ENCODE assay signal across 4 worm cellular contexts in genomic region chrV:11889115-11889935, ce11.
TF ChIP-seq lines count a peak whose summit lies in the region.

No protein-coding gene starts in this region.

TF ChIP-seq in whole organism, L1 larva, 84 proteins besides CTCF, POLR2A, EP300 and RAD21 (continued from another document and continues in another):
- no peak for TF ChIP-seq Y116A8C.19 (tag; optimal IDR thresholded peaks at IDR 0.05; lab: Kevin White, UChicago; ENCODE audit: borderline replicate concordance)
- TF ChIP-seq ceh-82 (tag; optimal IDR thresholded peaks at IDR 0.05; lab: Kevin White, UChicago): no peak
- TF ChIP-seq sox-4 (tag; optimal IDR thresholded peaks at IDR 0.05; lab: Kevin White, UChicago): no peak
- TF ChIP-seq vab-15 (tag; optimal IDR thresholded peaks at IDR 0.05; lab: Kevin White, UChicago): no peak
- TF ChIP-seq elt-3 (tag; optimal IDR thresholded peaks at IDR 0.05; lab: Kevin White, UChicago): peak in 1 of 6 experiments; percentile 3
- peak; percentile 83 for TF ChIP-seq rnt-1 (tag; optimal IDR thresholded peaks at IDR 0.05; lab: Kevin White, UChicago)
- no peak for TF ChIP-seq unc-98 (GFP tag; IDR thresholded peaks at IDR 0.05; lab: Robert Waterston, UW)
- TF ChIP-seq C16A3.4 (tag; optimal IDR thresholded peaks at IDR 0.05; lab: Kevin White, UChicago): peak; percentile 61
- no peak for TF ChIP-seq mdl-1 (tag; optimal IDR thresholded peaks at IDR 0.05; lab: Kevin White, UChicago)
- TF ChIP-seq ama-1 (optimal IDR thresholded peaks at IDR 0.05; lab: Kevin White, UChicago): peak; percentile 94
- no peak for TF ChIP-seq fkh-10 (GFP tag; optimal IDR thresholded peaks at IDR 0.05; lab: Kevin White, UChicago)
- no peak for TF ChIP-seq snpc-4 (tag; optimal IDR thresholded peaks at IDR 0.05; lab: Kevin White, UChicago)
- TF ChIP-seq pqm-1 (tag; optimal IDR thresholded peaks at IDR 0.05; lab: Kevin White, UChicago): no peak
- no peak for TF ChIP-seq nhr-28 (tag; optimal IDR thresholded peaks at IDR 0.05; lab: Kevin White, UChicago)
- TF ChIP-seq ztf-11 (tag; optimal IDR thresholded peaks at IDR 0.05; lab: Kevin White, UChicago): no peak
- TF ChIP-seq nhr-84 (tag; optimal IDR thresholded peaks at IDR 0.05; lab: Kevin White, UChicago): no peak
- peak; percentile 74 for TF ChIP-seq nhr-85 (tag; lab: Kevin White, UChicago)
- no peak for TF ChIP-seq hlh-4 (tag; optimal IDR thresholded peaks at IDR 0.05; lab: Kevin White, UChicago)
- TF ChIP-seq irx-1 (tag; optimal IDR thresholded peaks at IDR 0.05; lab: Kevin White, UChicago): peak; percentile 51
- TF ChIP-seq pax-3 (tag; optimal IDR thresholded peaks at IDR 0.05; lab: Kevin White, UChicago): peak; percentile 50
- peak in 1 of 2 experiments; percentile 50 for TF ChIP-seq lin-35 (GFP tag; optimal IDR thresholded peaks at IDR 0.05; lab: Kevin White, UChicago)
- TF ChIP-seq lin-14 (GFP tag; optimal IDR thresholded peaks at IDR 0.05; lab: Kevin White, UChicago): peak; percentile 62
- TF ChIP-seq lin-39 (tag; optimal IDR thresholded peaks at IDR 0.05; lab: Kevin White, UChicago): peak; percentile 40
- peak; percentile 40 for TF ChIP-seq nhr-20 (tag; optimal IDR thresholded peaks at IDR 0.05; lab: Kevin White, UChicago)
- TF ChIP-seq nhr-11 (tag; optimal IDR thresholded peaks at IDR 0.05; lab: Kevin White, UChicago): no peak
- TF ChIP-seq ces-1 (GFP tag; optimal IDR thresholded peaks at IDR 0.05; lab: Kevin White, UChicago): no peak
- no peak for TF ChIP-seq jun-1 (tag; optimal IDR thresholded peaks at IDR 0.05; lab: Kevin White, UChicago)
- peak; percentile 13 for TF ChIP-seq lir-3 (tag; optimal IDR thresholded peaks at IDR 0.05; lab: Kevin White, UChicago; ENCODE audit: poor library complexity)
- no peak for TF ChIP-seq nhr-237 (tag; optimal IDR thresholded peaks at IDR 0.05; lab: Kevin White, UChicago)
- TF ChIP-seq nhr-90 (tag; optimal IDR thresholded peaks at IDR 0.05; lab: Kevin White, UChicago; ENCODE audit: poor library complexity): peak; percentile 60
- TF ChIP-seq ceh-88 (GFP tag; IDR thresholded peaks at IDR 0.05; lab: Robert Waterston, UW): peak; percentile 65
- no peak for TF ChIP-seq dsc-1 (tag; optimal IDR thresholded peaks at IDR 0.05; lab: Kevin White, UChicago)

TF ChIP-seq in whole organism, L2 larva, 48 proteins besides CTCF, POLR2A, EP300 and RAD21 (continued from another document):
- TF ChIP-seq elt-1 (tag; optimal IDR thresholded peaks at IDR 0.05; lab: Kevin White, UChicago) (no peak), gmeb-1 (tag; optimal IDR thresholded peaks at IDR 0.05; lab: Kevin White, UChicago) (peak; percentile 52), R02D3.7 (tag; optimal IDR thresholded peaks at IDR 0.05; lab: Kevin White, UChicago) (no peak), egl-27 (tag; optimal IDR thresholded peaks at IDR 0.05; lab: Kevin White, UChicago) (no peak), fos-1 (tag; optimal IDR thresholded peaks at IDR 0.05; lab: Kevin White, UChicago) (peak; percentile 33), sem-4 (tag; optimal IDR thresholded peaks at IDR 0.05; lab: Kevin White, UChicago) (no peak), nhr-25 (tag; optimal IDR thresholded peaks at IDR 0.05; lab: Kevin White, UChicago) (no peak), mab-5 (tag; optimal IDR thresholded peaks at IDR 0.05; lab: Kevin White, UChicago) (peak; percentile 21), elt-3 (tag; optimal IDR thresholded peaks at IDR 0.05; lab: Kevin White, UChicago) (no peak), unc-62 (GFP tag; optimal IDR thresholded peaks at IDR 0.05; lab: Kevin White, UChicago) (no peak), ceh-16 (tag; optimal IDR thresholded peaks at IDR 0.05; lab: Kevin White, UChicago) (no peak), C34F6.9 (tag; optimal IDR thresholded peaks at IDR 0.05; lab: Kevin White, UChicago) (no peak), ceh-82 (tag; optimal IDR thresholded peaks at IDR 0.05; lab: Kevin White, UChicago) (no peak), alr-1 (tag; optimal IDR thresholded peaks at IDR 0.05; lab: Kevin White, UChicago) (no peak), nhr-21 (tag; optimal IDR thresholded peaks at IDR 0.05; lab: Kevin White, UChicago) (peak; percentile 7), mbf-1 (tag; optimal IDR thresholded peaks at IDR 0.05; lab: Kevin White, UChicago) (no peak), crh-2 (tag; optimal IDR thresholded peaks at IDR 0.05; lab: Kevin White, UChicago) (peak; percentile 9), unc-39 (tag; optimal IDR thresholded peaks at IDR 0.05; lab: Kevin White, UChicago) (no peak), ztf-1 (GFP tag; conservative IDR thresholded peaks at IDR 0.05; lab: Robert Waterston, UW) (no peak), nhr-129 (tag; optimal IDR thresholded peaks at IDR 0.05; lab: Kevin White, UChicago) (peak; percentile 53), nhr-12 (tag; optimal IDR thresholded peaks at IDR 0.05; lab: Kevin White, UChicago) (no peak), mdl-1 (tag; optimal IDR thresholded peaks at IDR 0.05; lab: Kevin White, UChicago) (no peak), F13H6.1 (tag; optimal IDR thresholded peaks at IDR 0.05; lab: Kevin White, UChicago) (no peak), nhr-10 (tag; optimal IDR thresholded peaks at IDR 0.05; lab: Kevin White, UChicago) (no peak), lin-11 (tag; optimal IDR thresholded peaks at IDR 0.05; lab: Kevin White, UChicago) (no peak), nhr-237 (tag; optimal IDR thresholded peaks at IDR 0.05; lab: Kevin White, UChicago) (no peak), skn-1 (tag; optimal IDR thresholded peaks at IDR 0.05; lab: Kevin White, UChicago) (no peak), peb-1 (tag; optimal IDR thresholded peaks at IDR 0.05; lab: Kevin White, UChicago) (no peak), ZK546.5 (tag; optimal IDR thresholded peaks at IDR 0.05; lab: Kevin White, UChicago) (no peak)

TF ChIP-seq in whole organism, L4 larva, 104 proteins besides CTCF, POLR2A, EP300 and RAD21 (continued from another document):
- no peak for TF ChIP-seq ztf-7 (tag; optimal IDR thresholded peaks at IDR 0.05; lab: Kevin White, UChicago)
- no peak for TF ChIP-seq zip-2 (tag; optimal IDR thresholded peaks at IDR 0.05; lab: Kevin White, UChicago)
- peak; percentile 38 for TF ChIP-seq nhr-28 (tag; optimal IDR thresholded peaks at IDR 0.05; lab: Kevin White, UChicago)
- TF ChIP-seq mdt-29 (GFP tag; IDR thresholded peaks at IDR 0.05; lab: Robert Waterston, UW): no peak
- TF ChIP-seq ctbp-1 (GFP tag; IDR thresholded peaks at IDR 0.05; lab: Robert Waterston, UW): no peak
- no peak for TF ChIP-seq lin-29 (GFP tag; IDR thresholded peaks at IDR 0.05; lab: Robert Waterston, UW)
- TF ChIP-seq ceh-32 (tag; optimal IDR thresholded peaks at IDR 0.05; lab: Kevin White, UChicago; ENCODE audit: poor library complexity): no peak
- TF ChIP-seq mdl-1 (tag; optimal IDR thresholded peaks at IDR 0.05; lab: Kevin White, UChicago): peak in 1 of 2 experiments; percentile 8
- no peak for TF ChIP-seq skn-1 (tag; optimal IDR thresholded peaks at IDR 0.05; lab: Kevin White, UChicago)
- TF ChIP-seq nhr-237 (tag; optimal IDR thresholded peaks at IDR 0.05; lab: Kevin White, UChicago): no peak
- no peak for TF ChIP-seq Y75B8A.6 (GFP tag; IDR thresholded peaks at IDR 0.05; lab: Robert Waterston, UW)
- TF ChIP-seq hlh-11 (tag; optimal IDR thresholded peaks at IDR 0.05; lab: Kevin White, UChicago): no peak
- TF ChIP-seq ZK546.5 (tag; optimal IDR thresholded peaks at IDR 0.05; lab: Kevin White, UChicago): no peak
- peak; percentile 10 to 33 for TF ChIP-seq lsy-2 (tag; optimal IDR thresholded peaks at IDR 0.05; lab: Kevin White, UChicago)
- TF ChIP-seq snpc-1.2 (GFP tag; IDR thresholded peaks at IDR 0.05; lab: Robert Waterston, UW): no peak
- TF ChIP-seq rbr-2 (tag; optimal IDR thresholded peaks at IDR 0.05; lab: Kevin White, UChicago): no peak
- TF ChIP-seq fkh-10 (GFP tag; optimal IDR thresholded peaks at IDR 0.05; lab: Kevin White, UChicago): no peak
- no peak for TF ChIP-seq nhr-41 (GFP tag; IDR thresholded peaks at IDR 0.05; lab: Robert Waterston, UW)
- TF ChIP-seq nhr-48 (tag; optimal IDR thresholded peaks at IDR 0.05; lab: Kevin White, UChicago): no peak
- TF ChIP-seq ama-1 (optimal IDR thresholded peaks at IDR 0.05; lab: Kevin White, UChicago): peak; percentile 72
- no peak for TF ChIP-seq hif-1 (tag; optimal IDR thresholded peaks at IDR 0.05; lab: Kevin White, UChicago)
- TF ChIP-seq mep-1 (tag; optimal IDR thresholded peaks at IDR 0.05; lab: Kevin White, UChicago): peak; percentile 75
- TF ChIP-seq lin-15B (tag; optimal IDR thresholded peaks at IDR 0.05; lab: Kevin White, UChicago): no peak
- no peak for TF ChIP-seq nhr-25 (tag; optimal IDR thresholded peaks at IDR 0.05; lab: Kevin White, UChicago; ENCODE audit: borderline replicate concordance, insufficient read depth)
- 0 out of 2 replicates have a peak, but pooled peaks have one; percentile 16 for TF ChIP-seq T26A8.4 (GFP tag; IDR thresholded peaks at IDR 0.05; lab: Robert Waterston, UW)
- no peak for TF ChIP-seq lin-39 (tag; optimal IDR thresholded peaks at IDR 0.05; lab: Kevin White, UChicago)
- TF ChIP-seq nhr-6 (tag; optimal IDR thresholded peaks at IDR 0.05; lab: Kevin White, UChicago): no peak
- peak; percentile 46 for TF ChIP-seq mes-2 (tag; optimal IDR thresholded peaks at IDR 0.05; lab: Kevin White, UChicago; ENCODE audit: poor library complexity, severe bottlenecking)
TF ChIP-seq in whole organism, L4 larva: peak in this region for 12.

TF ChIP-seq in whole organism, young adult, 124 proteins besides CTCF, POLR2A, EP300 and RAD21 (continued from another document):
- TF ChIP-seq ZK185.1 (tag; optimal IDR thresholded peaks at IDR 0.05; lab: Kevin White, UChicago; ENCODE audit: poor library complexity, severe bottlenecking) (no peak), ztf-25 (GFP tag; IDR thresholded peaks at IDR 0.05; lab: Robert Waterston, UW) (no peak), atf-7 (tag; optimal IDR thresholded peaks at IDR 0.05; lab: Kevin White, UChicago) (no peak), D2030.7 (GFP tag; IDR thresholded peaks at IDR 0.05; lab: Robert Waterston, UW) (no peak), somi-1 (GFP tag; optimal IDR thresholded peaks at IDR 0.05; lab: Kevin White, UChicago) (peak; percentile 6), mxl-1 (tag; optimal IDR thresholded peaks at IDR 0.05; lab: Kevin White, UChicago) (no peak), hmg-20 (GFP tag; IDR thresholded peaks at IDR 0.05; lab: Robert Waterston, UW) (no peak), mes-4 (tag; optimal IDR thresholded peaks at IDR 0.05; lab: Kevin White, UChicago) (no peak), lin-54 (GFP tag; optimal IDR thresholded peaks at IDR 0.05; lab: Kevin White, UChicago) (no peak), ztf-3 (GFP tag; optimal IDR thresholded peaks at IDR 0.05; lab: Kevin White, UChicago) (no peak), C06A6.2 (GFP tag; conservative IDR thresholded peaks at IDR 0.05; lab: Robert Waterston, UW) (no peak), Y53G8AR.9 (GFP tag; conservative IDR thresholded peaks at IDR 0.05; lab: Robert Waterston, UW) (peak; percentile 45; the same call in 1 of the 2 replicates), hlh-12 (tag; optimal IDR thresholded peaks at IDR 0.05; lab: Kevin White, UChicago) (no peak), gei-17 (GFP tag; optimal IDR thresholded peaks at IDR 0.05; lab: Kevin White, UChicago) (no peak), nhr-80 (tag; optimal IDR thresholded peaks at IDR 0.05; lab: Kevin White, UChicago) (no peak), T26A5.8 (tag; optimal IDR thresholded peaks at IDR 0.05; lab: Kevin White, UChicago) (no peak), unc-130 (GFP tag; optimal IDR thresholded peaks at IDR 0.05; lab: Kevin White, UChicago) (no peak), ama-1 (optimal IDR thresholded peaks at IDR 0.05; lab: Kevin White, UChicago) (peak; percentile 84), ama-1 (GFP tag; optimal IDR thresholded peaks at IDR 0.05; lab: Kevin White, UChicago) (no peak), unc-62 (GFP tag; optimal IDR thresholded peaks at IDR 0.05; lab: Kevin White, UChicago) (no peak), nhr-120 (GFP tag; IDR thresholded peaks at IDR 0.05; lab: Robert Waterston, UW) (no peak), F10E7.11 (tag; optimal IDR thresholded peaks at IDR 0.05; lab: Kevin White, UChicago) (no peak), tlf-1 (GFP tag; optimal IDR thresholded peaks at IDR 0.05; lab: Kevin White, UChicago) (peak; percentile 63), ekl-4 (GFP tag; IDR thresholded peaks at IDR 0.05; lab: Robert Waterston, UW) (peak; percentile 12; the same call in 1 of the 2 replicates), ztf-28 (GFP tag; IDR thresholded peaks at IDR 0.05; lab: Robert Waterston, UW) (no peak), B0261.1 (tag; optimal IDR thresholded peaks at IDR 0.05; lab: Kevin White, UChicago) (no peak), lin-35 (GFP tag; optimal IDR thresholded peaks at IDR 0.05; lab: Kevin White, UChicago) (peak in 1 of 3 experiments; percentile 33), B0336.3 (GFP tag; IDR thresholded peaks at IDR 0.05; lab: Robert Waterston, UW) (no peak), nfya-2 (GFP tag; IDR thresholded peaks at IDR 0.05; lab: Robert Waterston, UW) (no peak), ccch-3 (GFP tag; optimal IDR thresholded peaks at IDR 0.05; lab: Kevin White, UChicago) (no peak), F23B12.7 (tag; optimal IDR thresholded peaks at IDR 0.05; lab: Kevin White, UChicago; ENCODE audit: insufficient read depth) (peak; percentile 43), attf-3 (GFP tag; conservative IDR thresholded peaks at IDR 0.05; lab: Robert Waterston, UW) (no peak), tbp1 (GFP tag; optimal IDR thresholded peaks at IDR 0.05; lab: Kevin White, UChicago) (no peak), aptf-2 (GFP tag; conservative IDR thresholded peaks at IDR 0.05; lab: Robert Waterston, UW) (no peak), chd-7 (tag; optimal IDR thresholded peaks at IDR 0.05; lab: Kevin White, UChicago) (no peak), die-1 (tag; optimal IDR thresholded peaks at IDR 0.05; lab: Kevin White, UChicago) (no peak), hlh-26 (GFP tag; conservative IDR thresholded peaks at IDR 0.05; lab: Robert Waterston, UW) (no peak), sptf-2 (GFP tag; optimal IDR thresholded peaks at IDR 0.05; lab: Kevin White, UChicago) (no peak), attf-5 (GFP tag; optimal IDR thresholded peaks at IDR 0.05; lab: Kevin White, UChicago) (no peak), ceh-40 (GFP tag; IDR thresholded peaks at IDR 0.05; lab: Robert Waterston, UW) (no peak), madf-3 (GFP tag; IDR thresholded peaks at IDR 0.05; lab: Robert Waterston, UW) (0 out of 2 replicates have a peak, but pooled peaks have one; percentile 55)
TF ChIP-seq in whole organism, young adult: peak in this region for 14.
